Fruit fly (Drosophila melanogaster) whole organism: ENCODE results near the gene AIF.

ENCODE experiments used
- CG8478 ChIP-seq: fragments of >200 bp; optimal IDR thresholded peaks from 2 replicates; lab custom pipeline; 2018; ENCODE audit warnings: inconsistent platforms
- Dll ChIP-seq: fragments of >200 bp; optimal IDR thresholded peaks from 2 replicates; lab custom pipeline; 2017
- EcR ChIP-seq, 2 experiments: fragments of >200 bp; optimal IDR thresholded peaks; 2 replicates each; lab custom pipeline; 2017; ENCODE audit warnings: missing biosample characterization in 2 of 2, missing genetic modification characterization in 2 of 2, missing genetic modification reagents in 2 of 2
- pan ChIP-seq: fragments of >200 bp; optimal IDR thresholded peaks from 2 replicates; lab custom pipeline; 2017
- psq ChIP-seq: fragments of >200 bp; optimal IDR thresholded peaks from 2 replicates; lab custom pipeline; 2017
- usp ChIP-seq: fragments of >200 bp; optimal IDR thresholded peaks from 2 replicates; lab custom pipeline; 2017; ENCODE audit warnings: missing biosample characterization, missing genetic modification characterization, mixed read lengths

The AIF gene

DNA sequence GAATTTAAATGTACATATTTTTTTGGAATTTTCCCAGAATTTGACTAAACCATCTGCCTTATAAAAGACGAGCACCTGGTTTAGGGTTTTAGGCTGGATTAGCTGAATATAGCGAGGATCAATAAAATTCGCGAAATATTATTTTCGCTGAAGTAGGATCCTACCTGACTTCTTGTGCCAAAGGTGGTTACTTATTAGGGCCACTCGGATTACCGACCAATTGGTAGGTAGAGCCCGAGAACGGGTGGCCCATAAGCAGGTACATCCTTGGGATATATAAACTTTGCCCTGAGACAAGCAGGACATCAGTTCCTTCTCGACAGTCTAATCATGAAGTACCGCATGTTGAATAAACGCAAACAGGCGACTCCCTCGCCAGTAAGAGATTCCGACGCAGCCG is 3.9 kb downstream of the AIF start, which contains the start of gene CG15382:
Gene CG15382 (plus strand): TSS at position 301 of the 400 bp plus-strand sequence.
- TF ChIP-seq Dll (lab: Kevin White, UChicago) (no peak), usp (no peak), EcR (GFP tag; optimal IDR thresholded peaks at IDR 0.05; lab: Kevin White, UChicago) (no peak)

DNA sequence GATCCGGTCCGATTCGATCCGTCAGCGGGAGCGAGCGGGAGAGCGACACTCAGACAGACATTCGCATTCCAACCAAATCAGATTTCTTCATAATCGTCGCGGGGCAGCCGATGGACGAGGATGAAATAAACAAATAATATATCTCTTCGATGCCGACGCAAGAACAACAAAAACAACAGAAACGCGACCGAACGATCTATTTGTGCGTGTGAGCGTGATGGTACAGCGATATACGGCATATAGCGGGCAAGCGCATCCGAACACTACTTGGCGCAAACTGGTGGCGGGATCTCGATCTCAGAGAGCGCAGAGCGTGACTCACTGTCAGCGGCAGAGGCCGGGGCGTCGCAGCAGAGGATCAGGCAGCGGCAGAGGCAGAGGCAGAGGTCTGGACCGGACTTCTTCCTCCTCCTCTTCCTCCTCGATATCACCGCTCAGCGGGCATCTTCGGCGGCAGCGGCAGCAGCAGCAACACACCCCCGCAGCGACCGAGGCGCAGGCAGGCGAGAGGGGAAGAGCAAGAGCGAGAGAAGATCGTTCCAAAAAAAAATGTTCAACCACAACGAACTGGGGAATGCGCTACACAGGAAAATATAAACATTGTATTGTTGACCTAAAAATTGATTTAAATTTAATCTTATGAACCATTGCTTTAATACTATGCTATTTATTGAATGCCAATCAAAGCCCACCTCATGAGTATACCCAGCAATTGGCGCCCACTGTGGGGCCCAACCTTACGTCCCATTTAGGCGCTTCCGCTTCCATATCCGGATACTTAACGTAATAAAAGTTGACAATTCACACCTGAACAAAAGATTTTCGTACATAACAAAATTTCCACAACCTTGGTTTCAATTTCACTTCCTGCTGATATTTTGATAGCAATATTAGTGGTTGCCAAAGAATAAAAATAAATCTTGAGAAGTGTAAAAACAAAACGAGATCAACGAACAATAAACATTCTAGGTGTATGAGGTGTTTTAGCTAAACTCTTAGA is 10.0 kb downstream of the AIF start:
- TF ChIP-seq EcR (GFP tag; optimal IDR thresholded peaks at IDR 0.05; lab: Kevin White, UChicago) (no peak), Dll (lab: Kevin White, UChicago) (peak; percentile 83), pan (no peak), usp (no peak)

DNA sequence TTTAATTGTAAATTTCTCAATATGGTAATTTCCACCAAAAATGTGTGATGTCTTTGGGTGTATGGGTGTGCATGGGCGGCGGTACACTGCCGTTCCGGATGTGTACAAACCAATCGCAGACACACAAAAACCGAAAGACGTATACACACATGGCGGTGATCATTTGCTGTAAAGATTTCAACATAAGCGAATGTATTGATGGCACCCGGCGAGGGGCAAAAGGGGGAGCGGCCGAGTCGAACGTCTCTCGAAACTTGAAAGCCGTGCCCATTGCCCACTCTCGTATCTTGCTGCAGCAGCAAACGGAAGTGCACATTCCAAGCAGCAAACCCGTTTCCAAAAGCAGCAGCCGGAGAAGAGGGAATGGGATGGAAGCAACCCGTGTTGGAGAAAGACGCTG is 10.7 kb downstream of the AIF start:
- TF ChIP-seq usp (no peak), Dll (lab: Kevin White, UChicago) (no peak), psq (lab: Kevin White, UChicago) (no peak), pan (no peak)

DNA sequence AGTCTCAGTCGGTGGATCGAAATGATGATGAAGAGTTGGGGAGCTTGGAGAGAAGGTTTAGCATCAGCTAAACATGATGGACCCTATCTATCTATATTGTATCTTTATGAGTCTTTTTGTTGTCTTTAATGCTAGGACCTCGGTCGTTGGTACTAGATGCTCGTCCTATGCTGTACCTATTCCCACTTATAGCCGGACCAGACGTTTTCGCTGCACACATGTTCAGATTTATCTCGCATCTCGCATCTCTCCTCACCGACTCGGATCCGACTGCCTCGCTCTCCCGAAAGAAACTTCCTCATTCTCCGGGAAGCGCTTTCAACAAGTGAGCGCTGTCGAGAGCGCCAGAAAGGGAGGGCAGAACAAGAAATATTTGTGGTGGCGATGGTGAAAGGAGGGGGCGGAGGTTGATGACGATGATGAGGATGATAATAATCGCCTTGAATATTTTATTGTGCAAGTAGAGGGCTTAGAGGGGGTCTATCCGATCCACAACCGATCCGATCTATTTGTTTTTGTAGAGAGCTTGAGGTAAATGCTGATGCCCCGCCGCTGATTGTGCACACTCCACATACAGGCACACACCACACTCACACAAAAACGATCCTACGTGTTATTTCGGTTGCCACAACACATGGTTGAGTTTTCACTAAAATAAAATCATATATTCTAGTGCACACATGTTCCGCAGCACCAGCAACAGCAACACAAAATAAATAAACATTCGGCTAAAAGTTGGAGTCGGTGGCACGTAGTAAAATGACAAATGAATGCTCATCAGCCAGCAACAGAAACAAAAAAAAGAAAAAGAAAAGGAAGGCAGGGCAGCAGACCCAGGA is 11.4 kb downstream of the AIF start:
- TF ChIP-seq usp: no peak
- TF ChIP-seq Dll (lab: Kevin White, UChicago): no peak
- TF ChIP-seq CG8478 (lab: Kevin White, UChicago): no peak
- TF ChIP-seq pan: no peak
- no peak for TF ChIP-seq EcR (GFP tag; optimal IDR thresholded peaks at IDR 0.05; lab: Kevin White, UChicago)
- TF ChIP-seq psq (lab: Kevin White, UChicago): no peak

DNA sequence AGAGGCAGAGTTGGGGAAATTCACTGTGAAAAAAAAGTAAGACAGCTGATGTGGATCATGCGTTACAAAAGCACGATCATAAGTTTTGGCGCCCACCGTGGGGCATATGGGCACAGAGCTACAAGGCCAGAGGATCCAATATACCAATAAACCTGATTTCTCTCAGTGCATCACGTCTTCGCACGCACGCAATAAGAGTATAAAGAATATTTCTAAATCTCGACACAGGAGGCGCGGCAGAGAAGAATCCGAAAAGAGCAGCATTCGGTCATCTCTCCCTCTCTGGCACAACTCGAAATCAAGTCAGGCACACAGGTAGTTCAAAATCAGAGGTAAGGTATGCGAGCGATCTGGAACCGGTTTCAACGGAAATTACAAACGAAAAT is 12.0 kb downstream of the AIF start:
- TF ChIP-seq pan (no peak), EcR (GFP tag; optimal IDR thresholded peaks at IDR 0.05; lab: Kevin White, UChicago) (no peak), psq (lab: Kevin White, UChicago) (no peak), usp (no peak)

DNA sequence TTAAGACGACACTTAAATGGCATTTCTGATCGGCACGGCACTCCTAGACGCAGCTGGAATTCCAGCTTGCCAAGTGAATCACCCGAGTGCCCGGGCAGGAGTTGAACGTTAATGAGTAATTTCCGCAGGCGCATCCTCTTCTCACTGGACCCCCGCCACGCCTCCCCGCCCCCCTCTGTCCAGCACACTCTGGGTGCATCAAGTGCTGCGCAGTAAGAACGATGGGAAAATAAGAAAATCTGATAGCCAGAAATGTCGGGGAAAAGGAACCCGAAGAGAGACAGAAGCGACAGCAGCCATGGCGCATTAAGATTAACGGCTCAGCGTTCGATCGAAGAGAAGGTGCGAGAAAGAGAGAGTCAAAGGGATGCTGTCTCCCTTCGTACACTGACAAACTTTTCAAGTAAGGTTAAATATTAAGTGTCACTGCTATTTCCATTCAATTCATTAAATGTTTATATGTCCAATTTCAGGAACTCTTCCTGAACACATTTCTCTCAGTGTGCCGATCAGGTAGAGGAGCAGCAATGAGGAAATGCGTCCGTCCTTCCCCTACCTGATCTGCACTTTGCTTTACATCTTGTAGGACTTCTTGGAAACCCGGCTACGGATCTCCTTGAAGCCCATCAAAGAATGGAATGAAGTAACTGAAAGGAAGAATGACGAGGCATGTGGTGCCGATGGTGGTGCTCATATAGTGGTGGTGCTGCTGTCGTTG is 13.1 kb downstream of the AIF start:
- TF ChIP-seq EcR (GFP tag; optimal IDR thresholded peaks at IDR 0.05; lab: Kevin White, UChicago): no peak
- TF ChIP-seq CG8478 (lab: Kevin White, UChicago): no peak
- no peak for TF ChIP-seq Dll (lab: Kevin White, UChicago)
- TF ChIP-seq usp: no peak
- no peak for TF ChIP-seq psq (lab: Kevin White, UChicago)
- TF ChIP-seq pan: no peak

DNA sequence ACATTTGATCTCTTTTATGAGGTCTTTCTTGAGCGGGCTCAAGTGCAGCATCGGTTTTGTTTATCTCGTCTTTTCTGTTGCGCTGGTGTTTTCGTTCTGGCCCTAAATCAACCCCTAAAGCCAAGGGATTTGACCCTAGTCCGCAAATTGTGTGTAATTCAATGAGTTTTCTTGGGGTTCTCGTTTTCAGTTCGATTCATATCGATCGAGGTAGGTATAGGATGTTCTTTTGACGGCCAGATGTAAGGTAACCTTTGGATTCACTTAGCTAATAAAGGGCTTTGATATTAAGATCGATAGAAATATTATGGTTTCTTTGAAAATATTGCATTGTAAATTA is 13.7 kb downstream of the AIF start:
- no peak for TF ChIP-seq pan
- no peak for TF ChIP-seq usp
- TF ChIP-seq psq (lab: Kevin White, UChicago): no peak
- no peak for TF ChIP-seq CG8478 (lab: Kevin White, UChicago)
- TF ChIP-seq EcR (GFP tag; optimal IDR thresholded peaks at IDR 0.05; lab: Kevin White, UChicago): no peak
- no peak for TF ChIP-seq Dll (lab: Kevin White, UChicago)

DNA sequence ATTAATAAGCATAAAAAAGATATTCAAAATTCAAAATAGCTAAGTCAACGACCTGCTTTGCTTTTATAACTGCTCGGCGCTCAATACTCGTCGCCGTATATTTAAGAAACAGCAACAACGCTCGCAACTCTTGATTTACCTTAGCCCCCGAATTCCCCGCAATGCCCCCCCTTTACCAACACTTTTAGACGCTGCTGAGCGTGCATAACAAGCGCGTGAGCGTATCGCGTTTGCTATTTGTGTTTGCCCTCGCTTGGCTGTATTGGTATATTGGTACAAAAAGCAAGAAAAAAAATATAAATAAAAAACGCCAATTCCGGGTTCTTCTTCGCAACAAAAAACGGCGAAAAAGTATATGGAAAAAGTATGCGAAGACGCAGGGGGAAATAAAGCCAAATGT is 14.3 kb downstream of the AIF start:
- TF ChIP-seq CG8478 (lab: Kevin White, UChicago): no peak
- TF ChIP-seq EcR (GFP tag; optimal IDR thresholded peaks at IDR 0.05; lab: Kevin White, UChicago): peak in 1 of 2 experiments; percentile 31
- TF ChIP-seq Dll (lab: Kevin White, UChicago): no peak

DNA sequence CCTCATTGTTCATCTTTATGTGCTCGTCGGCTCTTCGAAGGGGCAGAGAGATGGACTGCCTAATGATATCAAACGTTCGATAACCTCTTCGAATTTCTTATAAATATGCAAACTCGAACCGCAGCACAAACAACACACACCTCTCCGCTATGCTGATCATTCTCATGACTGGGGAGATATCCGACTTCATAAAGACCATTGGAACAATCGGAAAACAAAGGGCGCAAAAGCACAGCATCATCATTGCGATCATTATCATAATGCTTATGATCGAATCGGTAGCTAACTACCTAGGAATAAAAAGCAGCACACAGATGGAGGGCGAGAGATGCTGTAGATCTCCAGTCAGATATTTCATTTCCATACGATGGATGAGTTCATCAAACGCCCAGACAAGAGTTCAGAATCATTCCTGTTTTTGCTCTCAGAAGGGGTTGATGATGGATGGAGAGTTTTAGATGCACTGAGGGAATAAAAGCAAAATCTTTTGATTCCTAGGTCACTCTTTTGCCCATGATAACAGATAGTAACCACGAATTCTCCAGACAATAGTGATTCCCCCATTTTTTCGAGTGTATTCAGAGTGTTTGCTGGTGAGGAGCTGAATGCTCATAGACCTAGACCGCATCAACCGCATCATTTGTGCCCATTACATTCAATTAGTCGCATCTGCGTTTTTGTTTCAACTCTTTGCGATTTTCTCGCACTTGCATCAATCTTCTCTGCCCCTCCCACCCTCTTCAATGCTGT is 15.6 kb downstream of the AIF start:
- TF ChIP-seq CG8478 (lab: Kevin White, UChicago): no peak
- TF ChIP-seq EcR (GFP tag; optimal IDR thresholded peaks at IDR 0.05; lab: Kevin White, UChicago): peak in 1 of 2 experiments; percentile 29
- TF ChIP-seq pan: no peak
- TF ChIP-seq psq (lab: Kevin White, UChicago): no peak

DNA sequence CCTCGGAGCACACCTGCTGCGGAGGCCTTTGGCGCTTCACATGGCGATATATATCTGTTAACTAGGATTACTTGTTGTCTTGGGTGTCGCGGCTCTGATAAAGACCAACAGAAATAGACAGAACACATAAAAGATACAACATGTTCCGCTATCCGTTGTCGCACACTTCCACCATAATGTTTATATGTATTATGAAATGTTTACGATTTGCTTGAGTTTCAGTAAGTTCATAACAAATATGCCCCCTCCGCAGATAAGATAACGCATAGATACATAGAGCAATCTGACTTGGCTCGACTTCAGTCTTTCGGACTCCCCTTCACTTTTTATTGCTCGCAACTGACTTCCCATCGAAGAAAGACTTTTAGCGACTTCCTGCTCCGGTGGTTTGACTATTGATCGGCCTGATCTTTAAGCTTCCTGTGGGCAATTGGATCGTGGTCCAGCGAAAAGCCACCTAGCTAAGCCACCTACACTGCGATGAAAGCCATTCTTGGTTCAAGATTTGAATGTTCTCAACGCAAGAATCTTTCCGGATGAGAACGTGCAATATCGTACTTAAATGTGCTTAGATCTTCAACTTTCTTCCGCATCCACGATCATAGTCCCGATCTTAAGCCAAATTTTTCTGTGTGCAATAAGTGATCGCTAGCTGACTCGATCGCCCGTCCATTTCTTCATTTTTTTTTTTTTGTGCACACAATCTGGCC is 16.8 kb downstream of the AIF start:
- TF ChIP-seq CG8478 (lab: Kevin White, UChicago) (no peak), pan (no peak), psq (lab: Kevin White, UChicago) (no peak), Dll (lab: Kevin White, UChicago) (no peak), usp (no peak), EcR (GFP tag; optimal IDR thresholded peaks at IDR 0.05; lab: Kevin White, UChicago) (no peak)
